Worm (Caenorhabditis elegans) whole organism, midembryonic: Measurements from ENCODE around the gene W05B2.2.

ENCODE experiments used
- cog-1 ChIP-seq: sonication (generic microtip); optimal IDR thresholded peaks from 2 replicates; lab custom pipeline; 2016; ENCODE audit warnings: missing genetic modification characterization, missing compliant biosample characterization
- flt-1 ChIP-seq: fragments of 200-800 bp; sonication (Bioruptor generic); IDR thresholded peaks from 2 replicates; pipeline ENCODE4 v1.3.6; 2022; ENCODE audit warnings: missing genetic modification characterization, missing compliant biosample characterization
- klf-2 ChIP-seq: fragments of 200-800 bp; sonication (Bioruptor generic); conservative IDR thresholded peaks from 2 replicates; pipeline ENCODE4 v1.3.6; 2022; ENCODE audit warnings: missing genetic modification reagents, missing genetic modification characterization, missing compliant biosample characterization
- med-1 ChIP-seq: sonication (generic microtip); optimal IDR thresholded peaks from 2 replicates; lab custom pipeline; 2017; ENCODE audit warnings: missing genetic modification characterization, mild to moderate bottlenecking, missing compliant biosample characterization, antibody characterized with exemption, missing genetic modification reagents; ENCODE audit not compliant: insufficient read depth
- tab-1 ChIP-seq: fragments of 200-800 bp; sonication (Bioruptor generic); IDR thresholded peaks from 2 replicates; pipeline ENCODE4 v1.3.6; 2022; ENCODE audit warnings: missing genetic modification characterization, missing compliant biosample characterization
- ztf-29 ChIP-seq: fragments of 200-800 bp; sonication (Bioruptor generic); IDR thresholded peaks from 2 replicates; pipeline ENCODE4 v1.3.6; 2022; ENCODE audit warnings: missing genetic modification reagents, missing genetic modification characterization, missing compliant biosample characterization

- TF ChIP-seq klf-2 (GFP tag; lab: Robert Waterston, UW) (no peak), med-1 (GFP tag; lab: Kevin White, UChicago) (no peak), cog-1 (tag; lab: Kevin White, UChicago) (no peak), ztf-29 (GFP tag; lab: Robert Waterston, UW) (no peak), tab-1 (GFP tag; lab: Robert Waterston, UW) (no peak), flt-1 (no peak)
Measured at ce11 chrIII:10976580-10976979, 9.7 kb upstream of the W05B2.2 start.
